Worm (Caenorhabditis elegans): ENCODE data around the gene F10E7.9.
A peak's percentile ranks its signal among the peaks of the same experiment; 100 is the strongest.

DNA sequence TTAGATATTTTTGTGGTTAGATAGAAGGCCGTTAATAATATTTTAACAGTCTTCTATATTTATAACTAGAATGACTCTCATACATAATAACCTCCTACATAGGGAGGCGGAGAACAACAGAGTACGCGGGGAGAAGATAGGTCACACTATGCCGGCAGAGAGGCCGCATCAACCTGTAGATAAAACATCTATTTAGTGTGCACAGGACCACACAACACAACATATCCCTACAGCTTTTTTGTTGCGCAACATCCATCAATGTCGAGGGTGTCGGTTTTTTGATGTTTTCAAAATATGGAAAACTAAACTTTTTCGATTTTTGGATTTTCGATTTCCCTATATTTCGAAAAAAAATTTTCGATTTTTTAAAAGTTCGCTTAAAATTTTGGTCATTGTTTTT is 19.0 kb downstream of the F10E7.9 start:
- TF ChIP-seq tbx-11 (GFP tag; IDR thresholded peaks at IDR 0.05) (no peak; the same call in 1 of the 2 replicates), ama-1 (optimal IDR thresholded peaks at IDR 0.05) (no peak), hmg-4 (GFP tag; optimal IDR thresholded peaks at IDR 0.05) (peak; percentile 44), pes-1 (GFP tag; IDR thresholded peaks at IDR 0.05) (0 out of 2 replicates have a peak, but pooled peaks have one; percentile 4), flt-1 (GFP tag; IDR thresholded peaks at IDR 0.05) (no peak), tbx-37 (GFP tag; conservative IDR thresholded peaks at IDR 0.05) (no peak)

Measured in whole organism, early embryonic.